Fruit fly (Drosophila melanogaster) whole organism, prepupa: ENCODE measurements around the gene CG8301.

Source experiments
- Blimp-1 ChIP-seq: fragments of 200-800 bp; sonication (Bioruptor generic); optimal IDR thresholded peaks from 3 replicates; lab custom pipeline; 2017; ENCODE audit warnings: missing biosample characterization, missing genetic modification characterization, mild to moderate bottlenecking, moderate library complexity, missing genetic modification reagents
- CG32006 ChIP-seq: fragments of 200-800 bp; sonication (Bioruptor generic); optimal IDR thresholded peaks from 3 replicates; lab custom pipeline; 2017; ENCODE audit warnings: missing biosample characterization, mild to moderate bottlenecking, missing genetic modification characterization
- CG34406 ChIP-seq: fragments of 200-800 bp; sonication (Bioruptor generic); optimal IDR thresholded peaks from 3 replicates; lab custom pipeline; 2016; ENCODE audit warnings: missing biosample characterization, missing genetic modification characterization
- CG6792 ChIP-seq: fragments of 200-800 bp; sonication (Bioruptor generic); optimal IDR thresholded peaks from 3 replicates; lab custom pipeline; 2016; ENCODE audit warnings: missing biosample characterization, missing genetic modification characterization
- CG6854 ChIP-seq: fragments of 200-800 bp; sonication (Bioruptor generic); optimal IDR thresholded peaks from 2 replicates; lab custom pipeline; 2017; ENCODE audit warnings: missing biosample characterization, mild to moderate bottlenecking, missing genetic modification characterization
- Eip75B ChIP-seq: fragments of 200-800 bp; sonication (Bioruptor generic); optimal IDR thresholded peaks from 3 replicates; lab custom pipeline; 2016; ENCODE audit warnings: missing biosample characterization, missing genetic modification characterization
- Lpt ChIP-seq: fragments of 200-800 bp; sonication (Bioruptor generic); optimal IDR thresholded peaks from 3 replicates; lab custom pipeline; 2016; ENCODE audit warnings: missing biosample characterization, missing genetic modification characterization
- fd85E ChIP-seq: fragments of 200-800 bp; sonication (Bioruptor generic); optimal IDR thresholded peaks from 3 replicates; lab custom pipeline; 2016; ENCODE audit warnings: missing biosample characterization, missing genetic modification characterization

dm6 chr3R:9563240-9563992 is 17.7 kb upstream of the CG8301 start, which contains the start of the genes CG9393 and Vps45:
- TF ChIP-seq CG6792 (GFP tag; lab: Kevin White, UChicago) (no peak), CG34406 (GFP tag; lab: Kevin White, UChicago) (no peak), fd85E (GFP tag; lab: Kevin White, UChicago) (no peak), Lpt (GFP tag; lab: Kevin White, UChicago) (no peak), CG32006 (GFP tag; lab: Kevin White, UChicago) (no peak), CG6854 (GFP tag; lab: Kevin White, UChicago) (no peak), Blimp-1 (GFP tag; lab: Kevin White, UChicago) (no peak), Eip75B (GFP tag; lab: Kevin White, UChicago) (no peak)
